Worm (Caenorhabditis elegans) whole organism, L3 larva: ENCODE data around the gene F44F4.15.

Experiments
- R02D3.7 ChIP-seq: fragments of 150-350 bp; optimal IDR thresholded peaks from 2 replicates; lab custom pipeline; 2014; ENCODE audit warnings: missing biosample characterization, missing genetic modification characterization
- ZK546.5 ChIP-seq: sonication (generic microtip); optimal IDR thresholded peaks from 2 replicates; lab custom pipeline; 2017; ENCODE audit warnings: missing biosample characterization, missing genetic modification characterization
- aly-2 ChIP-seq: fragments of 150-350 bp; optimal IDR thresholded peaks from 2 replicates; lab custom pipeline; 2014; ENCODE audit warnings: missing biosample characterization, missing genetic modification characterization
- ama-1 ChIP-seq: fragments of 150-350 bp; optimal IDR thresholded peaks from 2 replicates; lab custom pipeline; 2018
- ceh-16 ChIP-seq: sonication (generic microtip); optimal IDR thresholded peaks from 2 replicates; lab custom pipeline; 2017; ENCODE audit warnings: missing biosample characterization, missing genetic modification characterization
- ceh-28 ChIP-seq: fragments of 150-350 bp; optimal IDR thresholded peaks from 2 replicates; lab custom pipeline; 2014; ENCODE audit warnings: missing biosample characterization, missing genetic modification reagents, missing genetic modification characterization
- ceh-82 ChIP-seq: fragments of 150-350 bp; optimal IDR thresholded peaks from 2 replicates; lab custom pipeline; 2014; ENCODE audit warnings: missing biosample characterization, missing genetic modification characterization
- ceh-9 ChIP-seq: sonication (generic microtip); optimal IDR thresholded peaks from 2 replicates; lab custom pipeline; 2018; ENCODE audit warnings: missing biosample characterization, missing genetic modification characterization
- daf-12 ChIP-seq: fragments of 150-350 bp; optimal IDR thresholded peaks from 2 replicates; lab custom pipeline; 2014; ENCODE audit warnings: missing biosample characterization, missing genetic modification reagents, missing genetic modification characterization
- egl-27 ChIP-seq: sonication (generic microtip); optimal IDR thresholded peaks from 4 replicates; lab custom pipeline; 2017; ENCODE audit warnings: missing biosample characterization, missing genetic modification reagents, missing genetic modification characterization
- elt-1 ChIP-seq: fragments of 150-350 bp; optimal IDR thresholded peaks from 2 replicates; lab custom pipeline; 2014; ENCODE audit warnings: missing biosample characterization, missing genetic modification characterization
- elt-2 ChIP-seq: sonication (generic microtip); optimal IDR thresholded peaks from 2 replicates; lab custom pipeline; 2016; ENCODE audit warnings: missing genetic modification reagents, mild to moderate bottlenecking, missing genetic modification characterization, missing compliant biosample characterization
- elt-3 ChIP-seq, 3 experiments: fragments of 150-350 bp in 1 of 3; sonication (generic microtip) in 2 of 3; optimal IDR thresholded peaks; 2 replicates in 2 of 3; 4 replicates in 1 of 3; lab custom pipeline; 2014 to 2017; ENCODE audit warnings: missing biosample characterization in 3 of 3, missing genetic modification characterization in 3 of 3
- eor-1 ChIP-seq, 2 experiments: fragments of 150-350 bp; optimal IDR thresholded peaks; 2 replicates each; lab custom pipeline; 2014 to 2018; ENCODE audit warnings: missing biosample characterization in 2 of 2, missing genetic modification characterization in 2 of 2
- fkh-10 ChIP-seq: sonication (generic microtip); optimal IDR thresholded peaks from 2 replicates; lab custom pipeline; 2017; ENCODE audit warnings: missing biosample characterization, missing genetic modification reagents, missing genetic modification characterization
- fkh-2 ChIP-seq: fragments of 150-350 bp; optimal IDR thresholded peaks from 2 replicates; lab custom pipeline; 2014; ENCODE audit warnings: missing biosample characterization, missing genetic modification reagents, missing genetic modification characterization
- fos-1 ChIP-seq: fragments of 150-350 bp; optimal IDR thresholded peaks from 2 replicates; lab custom pipeline; 2014; ENCODE audit warnings: missing biosample characterization, missing genetic modification characterization
- hmg-11 ChIP-seq: sonication (generic microtip); optimal IDR thresholded peaks from 2 replicates; lab custom pipeline; 2016; ENCODE audit warnings: missing genetic modification characterization, missing compliant biosample characterization
- jun-1 ChIP-seq: fragments of 150-350 bp; optimal IDR thresholded peaks from 2 replicates; lab custom pipeline; 2014; ENCODE audit warnings: missing biosample characterization, missing genetic modification reagents, missing genetic modification characterization
- lin-15B ChIP-seq: fragments of 150-350 bp; optimal IDR thresholded peaks from 2 replicates; lab custom pipeline; 2014; ENCODE audit warnings: missing biosample characterization, missing genetic modification characterization
- lsy-12 ChIP-seq: sonication (generic microtip); optimal IDR thresholded peaks from 2 replicates; lab custom pipeline; 2016; ENCODE audit warnings: mild to moderate bottlenecking, missing genetic modification characterization, missing compliant biosample characterization
- mdl-1 ChIP-seq: fragments of 150-350 bp; optimal IDR thresholded peaks from 2 replicates; lab custom pipeline; 2014; ENCODE audit warnings: missing biosample characterization, missing genetic modification characterization
- mml-1 ChIP-seq: fragments of 150-350 bp; sonication (generic microtip); optimal IDR thresholded peaks from 3 replicates; lab custom pipeline; 2014; ENCODE audit warnings: missing biosample characterization, missing genetic modification characterization
- nfya-1 ChIP-seq: sonication (generic microtip); optimal IDR thresholded peaks from 2 replicates; lab custom pipeline; 2017; ENCODE audit warnings: missing genetic modification characterization, mild to moderate bottlenecking, missing compliant biosample characterization, antibody characterized with exemption, moderate library complexity; ENCODE audit not compliant: insufficient read depth
- nhr-11 ChIP-seq: fragments of 150-350 bp; optimal IDR thresholded peaks from 2 replicates; lab custom pipeline; 2014; ENCODE audit warnings: missing biosample characterization, missing genetic modification characterization
- nhr-12 ChIP-seq: fragments of 150-350 bp; optimal IDR thresholded peaks from 2 replicates; lab custom pipeline; 2014; ENCODE audit warnings: missing biosample characterization, missing genetic modification characterization
- nhr-23 ChIP-seq: fragments of 150-350 bp; optimal IDR thresholded peaks from 2 replicates; lab custom pipeline; 2014; ENCODE audit warnings: missing biosample characterization, missing genetic modification reagents, missing genetic modification characterization
- nhr-237 ChIP-seq: fragments of 150-350 bp; optimal IDR thresholded peaks from 2 replicates; lab custom pipeline; 2014; ENCODE audit warnings: missing biosample characterization, missing genetic modification characterization
- nhr-25 ChIP-seq: sonication (generic microtip); optimal IDR thresholded peaks from 2 replicates; lab custom pipeline; 2017; ENCODE audit warnings: missing biosample characterization, missing genetic modification characterization
- nhr-28 ChIP-seq: fragments of 150-350 bp; optimal IDR thresholded peaks from 2 replicates; lab custom pipeline; 2014; ENCODE audit warnings: missing biosample characterization, missing genetic modification characterization
- nhr-43 ChIP-seq: sonication (generic microtip); optimal IDR thresholded peaks from 2 replicates; lab custom pipeline; 2016; ENCODE audit warnings: mild to moderate bottlenecking, missing genetic modification characterization, missing compliant biosample characterization; ENCODE audit not compliant: poor library complexity, severe bottlenecking
- nhr-67 ChIP-seq: fragments of 150-350 bp; optimal IDR thresholded peaks from 2 replicates; lab custom pipeline; 2014; ENCODE audit warnings: missing biosample characterization, missing genetic modification characterization
- nhr-76 ChIP-seq: fragments of 150-350 bp; sonication (generic microtip); optimal IDR thresholded peaks from 5 replicates; lab custom pipeline; 2014; ENCODE audit warnings: missing biosample characterization, missing genetic modification characterization
- nhr-77 ChIP-seq: fragments of 150-350 bp; optimal IDR thresholded peaks from 2 replicates; lab custom pipeline; 2014; ENCODE audit warnings: missing biosample characterization, missing genetic modification characterization
- pha-4 ChIP-seq: fragments of 150-350 bp; optimal IDR thresholded peaks from 2 replicates; lab custom pipeline; 2014; ENCODE audit warnings: missing biosample characterization, missing genetic modification reagents, missing genetic modification characterization
- pqm-1 ChIP-seq: fragments of 150-350 bp; optimal IDR thresholded peaks from 2 replicates; lab custom pipeline; 2017; ENCODE audit warnings: missing biosample characterization, missing genetic modification characterization, inconsistent platforms
- sea-2 ChIP-seq: fragments of 150-350 bp; sonication (generic microtip); optimal IDR thresholded peaks from 4 replicates; lab custom pipeline; 2014; ENCODE audit warnings: missing biosample characterization, missing genetic modification reagents, missing genetic modification characterization
- skn-1 ChIP-seq: fragments of 150-350 bp; optimal IDR thresholded peaks from 2 replicates; lab custom pipeline; 2014; ENCODE audit warnings: missing biosample characterization, missing genetic modification characterization
- snpc-4 ChIP-seq: fragments of 150-350 bp; optimal IDR thresholded peaks from 2 replicates; lab custom pipeline; 2014; ENCODE audit warnings: missing biosample characterization, missing genetic modification characterization
- tbx-2 ChIP-seq: sonication (generic microtip); optimal IDR thresholded peaks from 2 replicates; lab custom pipeline; 2016; ENCODE audit warnings: mild to moderate bottlenecking, missing genetic modification characterization, missing compliant biosample characterization
- unc-39 ChIP-seq: sonication (generic microtip); optimal IDR thresholded peaks from 4 replicates; lab custom pipeline; 2017; ENCODE audit warnings: missing biosample characterization, missing genetic modification characterization
- zag-1 ChIP-seq: fragments of 150-350 bp; optimal IDR thresholded peaks from 2 replicates; lab custom pipeline; 2014; ENCODE audit warnings: missing biosample characterization, missing genetic modification characterization
- ztf-11 ChIP-seq: fragments of 150-350 bp; optimal IDR thresholded peaks from 2 replicates; lab custom pipeline; 2014; ENCODE audit warnings: missing biosample characterization, missing genetic modification characterization
- ztf-4 ChIP-seq: fragments of 150-350 bp; optimal IDR thresholded peaks from 2 replicates; lab custom pipeline; 2014; ENCODE audit warnings: missing biosample characterization, missing genetic modification characterization

Gene F44F4.15

ce11 chrII:10914366-10914765 is at the start of gene F44F4.15:
F44F4.15 (plus strand) TSS chrII:10914666.
- TF ChIP-seq lin-15B (tag; lab: Kevin White, UChicago) (no peak), nhr-77 (no peak), hmg-11 (tag; lab: Kevin White, UChicago) (no peak), zag-1 (tag; lab: Kevin White, UChicago) (no peak), fos-1 (no peak), nhr-23 (no peak), nhr-12 (tag; lab: Kevin White, UChicago) (no peak), pha-4 (no peak), ama-1 (lab: Kevin White, UChicago) (no peak), lsy-12 (tag; lab: Kevin White, UChicago) (no peak), tbx-2 (tag; lab: Kevin White, UChicago) (no peak), nhr-43 (tag; lab: Kevin White, UChicago) (no peak), sea-2 (GFP tag; lab: Kevin White, UChicago) (no peak), ceh-28 (no peak), ceh-82 (tag; lab: Kevin White, UChicago) (no peak), elt-2 (tag; lab: Kevin White, UChicago) (no peak), pqm-1 (no peak), jun-1 (no peak), ceh-16 (tag; lab: Kevin White, UChicago) (no peak), unc-39 (tag; lab: Kevin White, UChicago) (no peak)
- TF ChIP-seq, all 47 proteins: peak for 0

DNA sequence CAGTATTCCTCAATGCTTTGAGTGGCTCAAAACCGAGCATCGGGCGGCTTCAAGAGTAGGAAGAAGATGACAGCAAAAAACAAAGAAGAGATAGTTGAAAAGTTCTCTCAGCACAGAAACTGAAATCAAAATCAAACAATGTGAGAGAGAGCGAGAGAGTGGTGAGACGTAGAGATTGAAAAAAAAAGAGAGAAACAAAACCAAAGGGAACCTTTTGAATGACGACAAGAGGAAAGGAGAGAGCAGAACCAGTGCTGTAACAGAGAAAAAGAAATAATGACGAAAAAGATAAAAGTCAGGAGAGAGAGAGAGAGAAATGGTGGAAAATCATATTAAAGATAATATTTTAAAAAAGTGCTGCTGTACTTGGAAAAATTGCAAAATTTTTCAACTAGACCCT is 47.2 kb upstream of the F44F4.15 start:
- TF ChIP-seq nfya-1 (tag; lab: Kevin White, UChicago) (peak; percentile 43), eor-1 (tag; optimal IDR thresholded peaks at IDR 0.05; lab: Kevin White, UChicago) (no peak), nhr-28 (tag; lab: Kevin White, UChicago) (no peak), nhr-11 (tag; lab: Kevin White, UChicago) (no peak), nhr-25 (tag; lab: Kevin White, UChicago) (no peak), snpc-4 (tag; lab: Kevin White, UChicago) (no peak), pha-4 (peak; percentile 57), aly-2 (no peak), unc-39 (tag; lab: Kevin White, UChicago) (no peak), fkh-2 (no peak), hmg-11 (tag; lab: Kevin White, UChicago) (peak; percentile 35), nhr-23 (no peak), ceh-82 (tag; lab: Kevin White, UChicago) (no peak), daf-12 (tag; lab: Kevin White, UChicago) (no peak), R02D3.7 (tag; lab: Kevin White, UChicago) (no peak), egl-27 (tag; lab: Kevin White, UChicago) (no peak), ztf-4 (no peak), elt-2 (tag; lab: Kevin White, UChicago) (peak; percentile 55), ceh-16 (tag; lab: Kevin White, UChicago) (no peak), ztf-11 (tag; lab: Kevin White, UChicago) (no peak), mdl-1 (tag; lab: Kevin White, UChicago) (no peak), lsy-12 (tag; lab: Kevin White, UChicago) (no peak), skn-1 (no peak), fos-1 (no peak), lin-15B (tag; lab: Kevin White, UChicago) (no peak), nhr-67 (no peak), nhr-237 (no peak), ZK546.5 (tag; lab: Kevin White, UChicago) (no peak), nhr-77 (no peak), elt-1 (tag; lab: Kevin White, UChicago) (no peak), ceh-9 (tag; lab: Kevin White, UChicago) (no peak), pqm-1 (peak; percentile 64), nhr-76 (tag; lab: Kevin White, UChicago) (no peak), jun-1 (no peak)

ce11 chrII:10868670-10869246 is 45.7 kb upstream of the F44F4.15 start, which contains the start of the genes gmps-1 and cap-2:
gmps-1 (minus strand) TSS chrII:10868720.
cap-2 (plus strand) TSS chrII:10869196.
- TF ChIP-seq nhr-23: peak; percentile 97
- peak; percentile 55 for TF ChIP-seq ztf-4
- TF ChIP-seq elt-2 (tag; lab: Kevin White, UChicago): peak; percentile 72
- no peak for TF ChIP-seq daf-12 (tag; lab: Kevin White, UChicago)
- peak in 1 of 3 experiments; percentile 35 for TF ChIP-seq elt-3 (tag; optimal IDR thresholded peaks at IDR 0.05; lab: Kevin White, UChicago)
- no peak for TF ChIP-seq nhr-76 (tag; lab: Kevin White, UChicago)
- peak; percentile 95 for TF ChIP-seq jun-1
- TF ChIP-seq nhr-43 (tag; lab: Kevin White, UChicago): peak; percentile 96
- TF ChIP-seq nhr-25 (tag; lab: Kevin White, UChicago): peak; percentile 93
- TF ChIP-seq nhr-77: peak; percentile 91
- peak; percentile 91 for TF ChIP-seq pha-4
- TF ChIP-seq ceh-28: peak; percentile 98
- TF ChIP-seq zag-1 (tag; lab: Kevin White, UChicago): peak; percentile 68
- peak; percentile 94 for TF ChIP-seq tbx-2 (tag; lab: Kevin White, UChicago)
- TF ChIP-seq ceh-9 (tag; lab: Kevin White, UChicago): no peak
- TF ChIP-seq fkh-2: no peak
- peak; percentile 68 for TF ChIP-seq nhr-28 (tag; lab: Kevin White, UChicago)
- peak; percentile 97 for TF ChIP-seq lsy-12 (tag; lab: Kevin White, UChicago)
- TF ChIP-seq ceh-16 (tag; lab: Kevin White, UChicago): no peak
- TF ChIP-seq aly-2: peak; percentile 54
- TF ChIP-seq nhr-12 (tag; lab: Kevin White, UChicago): no peak
- no peak for TF ChIP-seq fos-1
- TF ChIP-seq ama-1 (lab: Kevin White, UChicago): peak; percentile 77
- TF ChIP-seq mdl-1 (tag; lab: Kevin White, UChicago): no peak
- TF ChIP-seq eor-1 (tag; optimal IDR thresholded peaks at IDR 0.05; lab: Kevin White, UChicago): peak in 1 of 2 experiments; percentile 38
- TF ChIP-seq elt-1 (tag; lab: Kevin White, UChicago): peak; percentile 84
- no peak for TF ChIP-seq mml-1
- peak; percentile 95 for TF ChIP-seq ceh-82 (tag; lab: Kevin White, UChicago)
- no peak for TF ChIP-seq sea-2 (GFP tag; lab: Kevin White, UChicago)
- no peak for TF ChIP-seq unc-39 (tag; lab: Kevin White, UChicago)
- peak; percentile 88 for TF ChIP-seq fkh-10
